Fruit fly (Drosophila melanogaster) whole organism, embryonic: ENCODE results near the gene Ms.

Source experiments
- Abd-B ChIP-seq: fragments of 200-800 bp; sonication (Bioruptor generic); optimal IDR thresholded peaks from 2 replicates; lab custom pipeline; 2018; ENCODE audit warnings: missing biosample characterization, mild to moderate bottlenecking, missing genetic modification characterization, moderate library complexity
- Atf6 ChIP-seq: fragments of 200-800 bp; sonication (Bioruptor generic); IDR thresholded peaks from 2 replicates; pipeline ENCODE4 v1.3.6; 2022; ENCODE audit warnings: missing biosample characterization, missing genetic modification characterization
- BEAF-32 ChIP-seq: fragments of 200-800 bp; sonication (Bioruptor generic); optimal IDR thresholded peaks from 3 replicates; lab custom pipeline; 2017; ENCODE audit warnings: missing biosample characterization, missing genetic modification characterization, mild to moderate bottlenecking, moderate library complexity, missing genetic modification reagents
- CG1024 ChIP-seq: fragments of 200-800 bp; sonication (Bioruptor generic); IDR thresholded peaks from 2 replicates; pipeline ENCODE4 v1.3.6; 2022; ENCODE audit warnings: missing biosample characterization, missing genetic modification characterization
- CG11696 ChIP-seq: fragments of 200-800 bp; sonication (Bioruptor generic); IDR thresholded peaks from 2 replicates; pipeline ENCODE4 v1.3.6; 2022; ENCODE audit warnings: missing biosample characterization, missing genetic modification characterization
- CG12071 ChIP-seq: fragments of 200-800 bp; sonication (Bioruptor generic); optimal IDR thresholded peaks from 3 replicates; lab custom pipeline; 2018; ENCODE audit warnings: missing biosample characterization, mild to moderate bottlenecking, missing genetic modification characterization
- CG12659 ChIP-seq: fragments of 200-800 bp; sonication (Bioruptor generic); optimal IDR thresholded peaks from 3 replicates; lab custom pipeline; 2017; ENCODE audit warnings: mild to moderate bottlenecking, missing biosample characterization, missing genetic modification reagents, missing genetic modification characterization
- CG14710 ChIP-seq: fragments of 200-800 bp; sonication (Bioruptor generic); optimal IDR thresholded peaks from 3 replicates; lab custom pipeline; 2019; ENCODE audit warnings: missing biosample characterization, mild to moderate bottlenecking, missing genetic modification characterization, moderate library complexity
- CG15601 ChIP-seq: fragments of 200-800 bp; sonication (Bioruptor generic); optimal IDR thresholded peaks from 3 replicates; lab custom pipeline; 2019; ENCODE audit warnings: missing biosample characterization, mild to moderate bottlenecking, missing genetic modification characterization, moderate library complexity
- CG1647 ChIP-seq: fragments of 200-800 bp; sonication (Bioruptor generic); optimal IDR thresholded peaks from 3 replicates; lab custom pipeline; 2016; ENCODE audit warnings: missing biosample characterization, missing genetic modification characterization
- CG17802 ChIP-seq: fragments of 200-800 bp; sonication (Bioruptor generic); optimal IDR thresholded peaks from 2 replicates; lab custom pipeline; 2018; ENCODE audit warnings: missing biosample characterization, mild to moderate bottlenecking, missing genetic modification characterization, moderate library complexity
- CG1792 ChIP-seq: fragments of 200-800 bp; sonication (Bioruptor generic); optimal IDR thresholded peaks from 2 replicates; lab custom pipeline; 2016; ENCODE audit warnings: missing biosample characterization, missing genetic modification characterization
- CG1832 ChIP-seq: fragments of 200-800 bp; sonication (Bioruptor generic); optimal IDR thresholded peaks from 2 replicates; lab custom pipeline; 2017; ENCODE audit warnings: missing biosample characterization, mild to moderate bottlenecking, missing genetic modification characterization, inconsistent platforms
- CG2116 ChIP-seq: fragments of 200-800 bp; sonication (Bioruptor generic); optimal IDR thresholded peaks from 3 replicates; lab custom pipeline; 2018; ENCODE audit warnings: missing biosample characterization, mild to moderate bottlenecking, missing genetic modification characterization
- CG2199 ChIP-seq: fragments of 200-800 bp; sonication (Bioruptor generic); IDR thresholded peaks from 3 replicates; pipeline ENCODE4 v1.3.6; 2022; ENCODE audit warnings: missing biosample characterization, missing genetic modification characterization
- CG2202 ChIP-seq: fragments of 200-800 bp; sonication (Bioruptor generic); optimal IDR thresholded peaks from 2 replicates; lab custom pipeline; 2018; ENCODE audit warnings: missing biosample characterization, mild to moderate bottlenecking, missing genetic modification characterization
- CG2678 ChIP-seq: fragments of 200-800 bp; sonication (Bioruptor generic); optimal IDR thresholded peaks from 3 replicates; lab custom pipeline; 2019; ENCODE audit warnings: missing biosample characterization, mild to moderate bottlenecking, missing genetic modification characterization, moderate library complexity
- CG33213 ChIP-seq: fragments of 200-800 bp; sonication (Bioruptor generic); optimal IDR thresholded peaks from 3 replicates; lab custom pipeline; 2016; ENCODE audit warnings: missing biosample characterization, missing genetic modification characterization
- CG3995 ChIP-seq: fragments of 200-800 bp; sonication (Bioruptor generic); optimal IDR thresholded peaks from 3 replicates; lab custom pipeline; 2016; ENCODE audit warnings: missing biosample characterization, missing genetic modification characterization
- CG6791 ChIP-seq: fragments of 200-800 bp; sonication (Bioruptor generic); IDR thresholded peaks from 3 replicates; pipeline ENCODE4 v1.3.6; 2022; ENCODE audit warnings: missing biosample characterization, missing genetic modification characterization; ENCODE audit not compliant: partially characterized antibody
- CG8388 ChIP-seq: fragments of 200-800 bp; sonication (Bioruptor generic); optimal IDR thresholded peaks from 2 replicates; lab custom pipeline; 2019; ENCODE audit warnings: missing biosample characterization, mild to moderate bottlenecking, missing genetic modification characterization, moderate library complexity
- CG9437 ChIP-seq: fragments of 200-800 bp; sonication (Bioruptor generic); optimal IDR thresholded peaks from 2 replicates; lab custom pipeline; 2018; ENCODE audit warnings: missing biosample characterization, mild to moderate bottlenecking, missing genetic modification characterization
- D19A ChIP-seq: fragments of 200-800 bp; optimal IDR thresholded peaks from 3 replicates; lab custom pipeline; 2019; ENCODE audit warnings: missing biosample characterization, mild to moderate bottlenecking, missing genetic modification characterization, moderate library complexity
- Doc2 ChIP-seq: fragments of 200-800 bp; sonication (Bioruptor generic); IDR thresholded peaks from 2 replicates; pipeline ENCODE4 v1.3.6; 2022; ENCODE audit warnings: missing biosample characterization, missing genetic modification characterization
- Elba2 ChIP-seq: fragments of 200-800 bp; sonication (Bioruptor generic); optimal IDR thresholded peaks from 3 replicates; lab custom pipeline; 2016; ENCODE audit warnings: missing biosample characterization, missing genetic modification characterization
- Ets65A ChIP-seq: fragments of 200-800 bp; sonication (Bioruptor generic); peaks from one replicate; lab custom pipeline; 2016; ENCODE audit warnings: missing biosample characterization, missing genetic modification characterization
- Hr3 ChIP-seq: fragments of 200-800 bp; sonication (Bioruptor generic); optimal IDR thresholded peaks from 3 replicates; lab custom pipeline; 2016; ENCODE audit warnings: missing biosample characterization, missing genetic modification characterization
- NK7.1 ChIP-seq: fragments of 200-800 bp; sonication (Bioruptor generic); optimal IDR thresholded peaks from 3 replicates; lab custom pipeline; 2016; ENCODE audit warnings: missing biosample characterization, missing genetic modification characterization
- Six4 ChIP-seq: fragments of 200-800 bp; sonication (Bioruptor generic); optimal IDR thresholded peaks from 2 replicates; lab custom pipeline; 2016; ENCODE audit warnings: missing biosample characterization, missing genetic modification characterization
- TFAM ChIP-seq: fragments of 200-800 bp; sonication (Bioruptor generic); optimal IDR thresholded peaks from 2 replicates; lab custom pipeline; 2017; ENCODE audit warnings: missing biosample characterization, missing genetic modification characterization, inconsistent platforms
- Xbp1 ChIP-seq: fragments of 200-800 bp; sonication (Bioruptor generic); optimal IDR thresholded peaks from 3 replicates; lab custom pipeline; 2016; ENCODE audit warnings: missing biosample characterization, mild to moderate bottlenecking, missing genetic modification characterization
- ap ChIP-seq: fragments of 200-800 bp; sonication (Bioruptor generic); IDR thresholded peaks from 2 replicates; pipeline ENCODE4 v1.3.6; 2022; ENCODE audit warnings: missing biosample characterization, missing genetic modification characterization
- ato ChIP-seq: fragments of 200-800 bp; sonication (Bioruptor generic); IDR thresholded peaks from 2 replicates; pipeline ENCODE4 v1.3.6; 2022; ENCODE audit warnings: missing biosample characterization, missing genetic modification characterization; ENCODE audit not compliant: partially characterized antibody
- bigmax ChIP-seq: fragments of 200-800 bp; sonication (Bioruptor generic); optimal IDR thresholded peaks from 2 replicates; lab custom pipeline; 2018; ENCODE audit warnings: missing biosample characterization, mild to moderate bottlenecking, missing genetic modification characterization
- fd102C ChIP-seq: fragments of 200-800 bp; sonication (Bioruptor generic); optimal IDR thresholded peaks from 2 replicates; lab custom pipeline; 2018; ENCODE audit warnings: missing biosample characterization, mild to moderate bottlenecking, missing genetic modification characterization, moderate library complexity
- grn ChIP-seq: fragments of 200-800 bp; sonication (Bioruptor generic); optimal IDR thresholded peaks from 3 replicates; lab custom pipeline; 2017; ENCODE audit warnings: missing biosample characterization, missing genetic modification characterization
- insv ChIP-seq, 2 experiments: fragments of 200-800 bp; sonication (Bioruptor generic); optimal IDR thresholded peaks; 3 replicates each; lab custom pipeline; 2016 to 2018; ENCODE audit warnings: missing biosample characterization in 2 of 2, missing genetic modification characterization in 2 of 2
- inv ChIP-seq: fragments of 200-800 bp; sonication (Bioruptor generic); IDR thresholded peaks from 2 replicates; pipeline ENCODE4 v1.3.6; 2022; ENCODE audit warnings: missing biosample characterization, missing genetic modification characterization; ENCODE audit not compliant: partially characterized antibody
- jigr1 ChIP-seq: fragments of 200-800 bp; sonication (Bioruptor generic); IDR thresholded peaks from 3 replicates; pipeline ENCODE4 v1.3.6; 2022; ENCODE audit warnings: missing biosample characterization, missing genetic modification characterization
- ken ChIP-seq: fragments of 200-800 bp; sonication (Bioruptor generic); IDR thresholded peaks from 3 replicates; pipeline ENCODE4 v1.3.6; 2022; ENCODE audit warnings: missing biosample characterization, missing genetic modification characterization
- knrl ChIP-seq: fragments of 200-800 bp; sonication (Bioruptor generic); IDR thresholded peaks from 3 replicates; pipeline ENCODE4 v1.3.6; 2022; ENCODE audit warnings: missing biosample characterization, missing genetic modification characterization; ENCODE audit not compliant: partially characterized antibody
- nerfin-2 ChIP-seq: fragments of 200-800 bp; sonication (Bioruptor generic); IDR thresholded peaks from 2 replicates; pipeline ENCODE4 v1.3.6; 2022; ENCODE audit warnings: missing biosample characterization, missing genetic modification characterization; ENCODE audit not compliant: partially characterized antibody
- nom ChIP-seq: fragments of 200-800 bp; sonication (Bioruptor generic); optimal IDR thresholded peaks from 2 replicates; lab custom pipeline; 2017; ENCODE audit warnings: missing biosample characterization, missing genetic modification characterization, mild to moderate bottlenecking, moderate library complexity, missing genetic modification reagents
- pfk ChIP-seq: fragments of 200-800 bp; sonication (Bioruptor generic); optimal IDR thresholded peaks from 2 replicates; lab custom pipeline; 2018; ENCODE audit warnings: missing biosample characterization, mild to moderate bottlenecking, missing genetic modification characterization, moderate library complexity
- pho ChIP-seq: fragments of 200-800 bp; sonication (Bioruptor generic); optimal IDR thresholded peaks from 2 replicates; lab custom pipeline; 2016; ENCODE audit warnings: missing biosample characterization, missing genetic modification characterization
- phol ChIP-seq: fragments of 200-800 bp; sonication (Bioruptor generic); optimal IDR thresholded peaks from 3 replicates; lab custom pipeline; 2018; ENCODE audit warnings: missing biosample characterization, mild to moderate bottlenecking, missing genetic modification characterization, moderate library complexity
- scrt ChIP-seq: fragments of 200-800 bp; sonication (Bioruptor generic); optimal IDR thresholded peaks from 2 replicates; lab custom pipeline; 2018; ENCODE audit warnings: missing biosample characterization, mild to moderate bottlenecking, missing genetic modification characterization, moderate library complexity
- ssp ChIP-seq: fragments of 200-800 bp; sonication (Bioruptor generic); IDR thresholded peaks from 2 replicates; pipeline ENCODE4 v1.3.6; 2022; ENCODE audit warnings: missing biosample characterization, missing genetic modification characterization
- sug ChIP-seq: fragments of 200-800 bp; optimal IDR thresholded peaks from 2 replicates; lab custom pipeline; 2019; ENCODE audit warnings: missing biosample characterization, mild to moderate bottlenecking, missing genetic modification characterization, moderate library complexity
- trem ChIP-seq: fragments of 200-800 bp; optimal IDR thresholded peaks from 3 replicates; lab custom pipeline; 2019; ENCODE audit warnings: missing biosample characterization, mild to moderate bottlenecking, missing genetic modification characterization, moderate library complexity
- zfh1 ChIP-seq: fragments of 200-800 bp; sonication (Bioruptor generic); IDR thresholded peaks from 3 replicates; pipeline ENCODE4 v1.3.6; 2022; ENCODE audit warnings: missing biosample characterization, missing genetic modification characterization

The Ms gene

DNA sequence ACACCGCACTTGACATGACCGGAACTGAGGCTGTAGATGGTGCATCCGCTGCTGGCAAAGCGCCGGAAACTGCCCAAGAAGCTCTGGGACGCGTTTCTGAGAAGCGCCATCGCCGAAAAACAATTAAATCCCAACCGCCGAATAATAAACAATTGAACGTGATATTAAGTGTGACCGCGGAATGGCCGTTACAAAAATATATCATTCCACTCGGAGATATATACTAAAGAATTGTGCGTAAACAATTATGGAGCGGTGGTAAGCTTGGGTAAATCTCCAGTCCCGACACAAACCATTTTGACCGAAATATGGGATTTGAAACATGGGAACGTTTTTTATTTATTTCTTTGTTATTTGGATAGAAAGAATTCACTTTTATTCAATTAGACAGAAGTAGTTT, 18.6 kb downstream of the Ms start, which contains the start of gene CG18528:
Gene CG18528, minus strand, starts transcription at position 188 of the 400 bp plus-strand sequence.
- no peak for TF ChIP-seq CG1832 (GFP tag; lab: Kevin White, UChicago)
- no peak for TF ChIP-seq pfk (GFP tag; lab: Kevin White, UChicago)
- no peak for TF ChIP-seq CG8388 (GFP tag; lab: Kevin White, UChicago)
- TF ChIP-seq Six4 (GFP tag; lab: Kevin White, UChicago): no peak
- no peak for TF ChIP-seq CG12071 (GFP tag; lab: Kevin White, UChicago)
- TF ChIP-seq ssp (GFP tag; lab: Robert Waterston, UW): no peak
- no peak; the same call in 1 of the 2 replicates for TF ChIP-seq inv (GFP tag; lab: Robert Waterston, UW)
- TF ChIP-seq Hr3 (GFP tag; lab: Kevin White, UChicago): no peak
- TF ChIP-seq insv (GFP tag; optimal IDR thresholded peaks at IDR 0.05; lab: Kevin White, UChicago): no peak
- no peak for TF ChIP-seq CG2202 (tag; lab: Kevin White, UChicago)
- peak; percentile 59 for TF ChIP-seq BEAF-32 (GFP tag; lab: Kevin White, UChicago)
- TF ChIP-seq ato (GFP tag; lab: Robert Waterston, UW): no peak
- no peak for TF ChIP-seq ap (GFP tag; lab: Robert Waterston, UW)
- peak; percentile 31; the same call in 1 of the 3 replicates for TF ChIP-seq zfh1
- TF ChIP-seq CG33213 (GFP tag; lab: Kevin White, UChicago): peak; percentile 66
- no peak for TF ChIP-seq CG11696 (GFP tag; lab: Robert Waterston, UW)
- peak; percentile 52 for TF ChIP-seq CG2116 (GFP tag; lab: Kevin White, UChicago)
- TF ChIP-seq CG1792: no peak
- peak; percentile 82 for TF ChIP-seq Abd-B
- TF ChIP-seq Ets65A: peak; percentile 85
- no peak for TF ChIP-seq jigr1 (GFP tag; lab: Robert Waterston, UW)
- TF ChIP-seq CG15601 (tag; lab: Kevin White, UChicago): no peak
- TF ChIP-seq CG3995 (GFP tag; lab: Kevin White, UChicago): peak; percentile 71
- no peak for TF ChIP-seq ken
- TF ChIP-seq Xbp1 (GFP tag; lab: Kevin White, UChicago): no peak
- no peak for TF ChIP-seq CG9437
- TF ChIP-seq fd102C (GFP tag; lab: Kevin White, UChicago): no peak
- TF ChIP-seq pho (GFP tag; lab: Kevin White, UChicago): peak; percentile 6
- no peak for TF ChIP-seq nom (GFP tag; lab: Kevin White, UChicago)
- TF ChIP-seq CG12659 (GFP tag; lab: Kevin White, UChicago): peak; percentile 39
- TF ChIP-seq Doc2: no peak
- no peak; the same call in 2 of the 3 replicates for TF ChIP-seq CG6791 (GFP tag; lab: Robert Waterston, UW)
- no peak for TF ChIP-seq CG1647 (GFP tag; lab: Kevin White, UChicago)
- TF ChIP-seq trem (tag; lab: Kevin White, UChicago): peak; percentile 49
- TF ChIP-seq CG2199 (GFP tag; lab: Robert Waterston, UW): no peak
- TF ChIP-seq sug (tag; lab: Kevin White, UChicago): no peak
- TF ChIP-seq bigmax (GFP tag; lab: Kevin White, UChicago): no peak
- no peak for TF ChIP-seq D19A
- TF ChIP-seq grn (GFP tag; lab: Kevin White, UChicago): no peak
- TF ChIP-seq TFAM (GFP tag; lab: Kevin White, UChicago): no peak
- no peak for TF ChIP-seq NK7.1
- no peak for TF ChIP-seq CG2678 (tag; lab: Kevin White, UChicago)
- TF ChIP-seq nerfin-2: no peak
- peak; percentile 51 for TF ChIP-seq CG17802 (tag; lab: Kevin White, UChicago)
- no peak for TF ChIP-seq Elba2 (GFP tag; lab: Kevin White, UChicago)
- no peak for TF ChIP-seq scrt (GFP tag; lab: Kevin White, UChicago)
- no peak for TF ChIP-seq Atf6 (GFP tag; lab: Robert Waterston, UW)
- peak; percentile 47 for TF ChIP-seq phol (tag; lab: Kevin White, UChicago)
- peak; percentile 15; the same call in 1 of the 3 replicates for TF ChIP-seq knrl
- no peak for TF ChIP-seq CG1024 (GFP tag; lab: Robert Waterston, UW)
- TF ChIP-seq CG14710 (tag; lab: Kevin White, UChicago): no peak
